Worm (Caenorhabditis elegans) whole organism, L4 larva: ENCODE results near the gene F46C8.8.

ENCODE experiments used
- R02D3.7 ChIP-seq: fragments of 150-350 bp; sonication (generic microtip); optimal IDR thresholded peaks from 3 replicates; lab custom pipeline; 2014; ENCODE audit warnings: missing biosample characterization, missing genetic modification characterization
- T20F7.1 ChIP-seq: fragments of 200-800 bp; sonication (Bioruptor generic); optimal IDR thresholded peaks from 2 replicates; lab custom pipeline; 2018; ENCODE audit warnings: mild to moderate bottlenecking, missing genetic modification characterization, missing compliant biosample characterization
- Y48G9A.11 ChIP-seq: fragments of 200-800 bp; sonication (Bioruptor generic); IDR thresholded peaks from 2 replicates; pipeline ENCODE4 v1.3.6; 2022; ENCODE audit warnings: missing genetic modification reagents, missing genetic modification characterization, missing compliant biosample characterization
- ZK546.5 ChIP-seq, 2 experiments: sonication (generic microtip); optimal IDR thresholded peaks; 2 replicates each; lab custom pipeline; 2017; ENCODE audit warnings: missing biosample characterization in 2 of 2, missing genetic modification characterization in 2 of 2
- aha-1 ChIP-seq: fragments of 150-350 bp; peaks from one replicate; lab custom pipeline; 2014; ENCODE audit warnings: missing biosample characterization, missing genetic modification characterization
- aly-2 ChIP-seq: sonication (generic microtip); optimal IDR thresholded peaks from 2 replicates; lab custom pipeline; 2018; ENCODE audit warnings: missing biosample characterization, missing genetic modification characterization
- attf-4 ChIP-seq: sonication (generic microtip); optimal IDR thresholded peaks from 3 replicates; lab custom pipeline; 2017; ENCODE audit warnings: missing biosample characterization, missing genetic modification characterization
- ceh-20 ChIP-seq: fragments of 200-800 bp; sonication (Bioruptor generic); IDR thresholded peaks from 2 replicates; pipeline ENCODE4 v1.3.6; 2022; ENCODE audit warnings: missing genetic modification reagents, missing genetic modification characterization, missing compliant biosample characterization
- ceh-28 ChIP-seq: fragments of 150-350 bp; optimal IDR thresholded peaks from 2 replicates; lab custom pipeline; 2014; ENCODE audit warnings: missing biosample characterization, missing genetic modification reagents, missing genetic modification characterization
- ceh-44 ChIP-seq: fragments of 200-800 bp; sonication (Bioruptor generic); IDR thresholded peaks from 2 replicates; pipeline ENCODE4 v1.3.6; 2022; ENCODE audit warnings: missing genetic modification reagents, missing genetic modification characterization, missing compliant biosample characterization
- ceh-62 ChIP-seq: sonication (generic microtip); optimal IDR thresholded peaks from 2 replicates; lab custom pipeline; 2017; ENCODE audit warnings: missing biosample characterization, missing genetic modification characterization
- ctbp-1 ChIP-seq: fragments of 200-800 bp; sonication (Bioruptor generic); IDR thresholded peaks from 2 replicates; pipeline ENCODE4 v1.3.6; 2022; ENCODE audit warnings: missing genetic modification reagents, missing genetic modification characterization, missing compliant biosample characterization
- daf-16 ChIP-seq, 3 experiments: sonication (generic microtip); optimal IDR thresholded peaks; 2 replicates each; lab custom pipeline; 2016 to 2017; ENCODE audit warnings: missing genetic modification characterization in 3 of 3, missing genetic modification reagents in 3 of 3, mild to moderate bottlenecking in 2 of 3, missing compliant biosample characterization in 2 of 3, missing biosample characterization in 1 of 3, moderate library complexity in 1 of 3
- daf-8 ChIP-seq: fragments of 200-800 bp; sonication (Bioruptor generic); IDR thresholded peaks from 2 replicates; pipeline ENCODE4 v1.3.6; 2022; ENCODE audit warnings: missing genetic modification characterization, missing compliant biosample characterization
- dmd-9 ChIP-seq: fragments of 200-800 bp; sonication (Bioruptor generic); IDR thresholded peaks from 2 replicates; pipeline ENCODE4 v1.3.6; 2022; ENCODE audit warnings: missing genetic modification reagents, missing genetic modification characterization, missing compliant biosample characterization
- duxl-1 ChIP-seq: sonication (generic microtip); optimal IDR thresholded peaks from 2 replicates; lab custom pipeline; 2016; ENCODE audit warnings: mild to moderate bottlenecking, missing genetic modification characterization, moderate library complexity, missing compliant biosample characterization; ENCODE audit not compliant: poor library complexity
- dve-1 ChIP-seq: sonication (generic microtip); optimal IDR thresholded peaks from 2 replicates; lab custom pipeline; 2017; ENCODE audit warnings: antibody characterized with exemption, mild to moderate bottlenecking, missing genetic modification characterization, missing compliant biosample characterization; ENCODE audit not compliant: insufficient read depth
- fkh-10 ChIP-seq: fragments of 150-350 bp; optimal IDR thresholded peaks from 2 replicates; lab custom pipeline; 2014; ENCODE audit warnings: missing biosample characterization, missing genetic modification reagents, missing genetic modification characterization
- gei-8 ChIP-seq: fragments of 200-800 bp; sonication (Bioruptor generic); optimal IDR thresholded peaks from 2 replicates; lab custom pipeline; 2018; ENCODE audit warnings: mild to moderate bottlenecking, missing genetic modification characterization, missing compliant biosample characterization
- hif-1 ChIP-seq, 2 experiments: sonication (generic microtip); optimal IDR thresholded peaks; 2 replicates each; lab custom pipeline; 2016 to 2017; ENCODE audit warnings: missing compliant biosample characterization in 2 of 2, missing genetic modification characterization in 2 of 2, missing genetic modification reagents in 2 of 2, missing genotype in 2 of 2, mild to moderate bottlenecking in 1 of 2
- hlh-11 ChIP-seq: fragments of 200-800 bp; sonication (Bioruptor generic); optimal IDR thresholded peaks from 2 replicates; lab custom pipeline; 2018; ENCODE audit warnings: mild to moderate bottlenecking, missing genetic modification characterization, missing compliant biosample characterization
- hlh-30 ChIP-seq: sonication (generic microtip); optimal IDR thresholded peaks from 2 replicates; lab custom pipeline; 2017; ENCODE audit warnings: antibody characterized with exemption, mild to moderate bottlenecking, missing genetic modification characterization, missing compliant biosample characterization; ENCODE audit not compliant: insufficient read depth
- hmg-1.1 ChIP-seq: fragments of 200-800 bp; sonication (Bioruptor generic); IDR thresholded peaks from 2 replicates; pipeline ENCODE4 v1.3.6; 2022; ENCODE audit warnings: missing genetic modification reagents, missing genetic modification characterization, missing compliant biosample characterization
- lin-38 ChIP-seq: fragments of 200-800 bp; sonication (Bioruptor generic); IDR thresholded peaks from 2 replicates; pipeline ENCODE4 v1.3.6; 2022; ENCODE audit warnings: missing genetic modification reagents, missing genetic modification characterization, missing compliant biosample characterization
- nhr-10 ChIP-seq: fragments of 150-350 bp; optimal IDR thresholded peaks from 2 replicates; lab custom pipeline; 2014; ENCODE audit warnings: missing biosample characterization, missing genetic modification characterization
- nhr-102 ChIP-seq: sonication (generic microtip); optimal IDR thresholded peaks from 2 replicates; lab custom pipeline; 2016; ENCODE audit warnings: mild to moderate bottlenecking, missing genetic modification characterization, moderate library complexity, missing compliant biosample characterization
- nhr-11 ChIP-seq: fragments of 150-350 bp; optimal IDR thresholded peaks from 2 replicates; lab custom pipeline; 2014; ENCODE audit warnings: missing biosample characterization, missing genetic modification characterization
- nhr-111 ChIP-seq: fragments of 200-800 bp; sonication (Bioruptor generic); optimal IDR thresholded peaks from 2 replicates; lab custom pipeline; 2018; ENCODE audit warnings: mild to moderate bottlenecking, missing genetic modification characterization, missing compliant biosample characterization
- nhr-28 ChIP-seq: fragments of 150-350 bp; optimal IDR thresholded peaks from 2 replicates; lab custom pipeline; 2014; ENCODE audit warnings: missing biosample characterization, missing genetic modification characterization
- nhr-76 ChIP-seq: fragments of 150-350 bp; optimal IDR thresholded peaks from 2 replicates; lab custom pipeline; 2014; ENCODE audit warnings: missing biosample characterization, missing genetic modification characterization
- rbr-2 ChIP-seq: sonication (generic microtip); optimal IDR thresholded peaks from 2 replicates; lab custom pipeline; 2016; ENCODE audit warnings: missing genotype, missing genetic modification characterization, missing compliant biosample characterization
- saeg-2 ChIP-seq: fragments of 200-800 bp; sonication (Bioruptor generic); IDR thresholded peaks from 2 replicates; pipeline ENCODE4 v1.3.6; 2022; ENCODE audit warnings: missing genetic modification reagents, missing genetic modification characterization, missing compliant biosample characterization
- set-16 ChIP-seq: fragments of 200-800 bp; sonication (Bioruptor generic); IDR thresholded peaks from 2 replicates; pipeline ENCODE4 v1.3.6; 2022; ENCODE audit warnings: missing genetic modification reagents, missing genetic modification characterization, missing compliant biosample characterization
- spr-1 ChIP-seq: sonication (generic microtip); optimal IDR thresholded peaks from 2 replicates; lab custom pipeline; 2016; ENCODE audit warnings: mild to moderate bottlenecking, missing genetic modification characterization, missing compliant biosample characterization
- spr-3 ChIP-seq: fragments of 200-800 bp; sonication (Bioruptor generic); optimal IDR thresholded peaks from 2 replicates; lab custom pipeline; 2018; ENCODE audit warnings: mild to moderate bottlenecking, missing genetic modification characterization, missing compliant biosample characterization
- tag-97 ChIP-seq: fragments of 200-800 bp; sonication (Bioruptor generic); IDR thresholded peaks from 2 replicates; pipeline ENCODE4 v1.3.6; 2022; ENCODE audit warnings: missing genetic modification characterization, missing compliant biosample characterization
- unc-130 ChIP-seq: sonication (generic microtip); optimal IDR thresholded peaks from 2 replicates; lab custom pipeline; 2016; ENCODE audit warnings: missing genetic modification reagents, missing genetic modification characterization, missing compliant biosample characterization
- zfp-2 ChIP-seq: sonication (generic microtip); optimal IDR thresholded peaks from 2 replicates; lab custom pipeline; 2016; ENCODE audit warnings: mild to moderate bottlenecking, missing genetic modification characterization, missing compliant biosample characterization
- ztf-11 ChIP-seq: fragments of 150-350 bp; optimal IDR thresholded peaks from 2 replicates; lab custom pipeline; 2014; ENCODE audit warnings: missing biosample characterization, missing genetic modification characterization

F46C8.8 gene

ce11 chrX:7575939-7576338 is 21.7 kb upstream of the F46C8.8 start (continued):
- TF ChIP-seq R02D3.7 (tag; lab: Kevin White, UChicago) (no peak), ceh-28 (no peak), dve-1 (tag; lab: Kevin White, UChicago) (peak; percentile 76), T20F7.1 (no peak), hlh-30 (tag; lab: Kevin White, UChicago) (no peak), nhr-28 (peak; percentile 98)

DNA sequence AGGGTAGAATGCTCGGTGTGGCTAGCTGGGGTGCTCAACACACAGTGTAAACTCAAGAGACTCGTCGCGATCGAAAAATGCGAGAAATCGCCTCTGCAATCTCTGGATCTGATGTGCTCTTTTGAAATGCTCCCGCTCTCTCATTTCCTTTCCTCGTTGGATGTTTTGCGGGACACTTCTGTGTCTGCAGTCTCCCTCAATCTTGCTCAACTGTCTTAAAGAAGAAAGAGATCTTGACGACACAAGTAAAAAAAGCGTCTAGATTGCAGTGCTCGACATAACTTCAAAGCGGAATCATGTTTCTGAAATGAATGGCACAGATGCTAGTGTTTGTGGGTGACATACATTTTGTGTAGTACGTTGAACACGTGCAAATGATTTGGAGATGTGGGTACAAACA is 19.4 kb upstream of the F46C8.8 start:
- TF ChIP-seq hmg-1.1 (GFP tag; lab: Robert Waterston, UW) (peak; percentile 37; the same call in 1 of the 2 replicates), daf-16 (GFP tag; optimal IDR thresholded peaks at IDR 0.05; lab: Kevin White, UChicago) (peak in 1 of 2 experiments; percentile 45), daf-16 (tag; optimal IDR thresholded peaks at IDR 0.05; lab: Kevin White, UChicago) (no peak), duxl-1 (tag; lab: Kevin White, UChicago) (no peak), unc-130 (no peak), nhr-11 (tag; lab: Kevin White, UChicago) (peak; percentile 51), lin-38 (no peak), Y48G9A.11 (GFP tag; lab: Robert Waterston, UW) (no peak), spr-1 (tag; lab: Kevin White, UChicago) (no peak), zfp-2 (tag; lab: Kevin White, UChicago) (no peak), daf-8 (no peak), hlh-30 (tag; lab: Kevin White, UChicago) (no peak), attf-4 (tag; lab: Kevin White, UChicago) (no peak), hlh-11 (tag; lab: Kevin White, UChicago) (peak; percentile 45), ctbp-1 (GFP tag; lab: Robert Waterston, UW) (no peak), nhr-111 (no peak), spr-3 (no peak), ZK546.5 (tag; optimal IDR thresholded peaks at IDR 0.05; lab: Kevin White, UChicago) (no peak), saeg-2 (no peak), dmd-9 (GFP tag; lab: Robert Waterston, UW) (no peak), rbr-2 (tag; lab: Kevin White, UChicago) (no peak), nhr-10 (no peak), ceh-20 (GFP tag; lab: Robert Waterston, UW) (no peak), T20F7.1 (no peak), aly-2 (no peak)

DNA sequence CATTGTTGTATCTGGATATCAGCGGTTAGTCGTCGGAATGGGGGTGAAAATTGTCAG is 19.2 kb upstream of the F46C8.8 start, which contains the start of the genes unc-98 and F08C6.18:
Gene unc-98 (minus strand): TSS at position 48 of the 57 bp plus-strand sequence.
Gene F08C6.18 (minus strand): TSS at position 57 of the 57 bp plus-strand sequence.
- TF ChIP-seq saeg-2 (no peak), nhr-76 (tag; lab: Kevin White, UChicago) (no peak), nhr-102 (tag; lab: Kevin White, UChicago) (no peak), tag-97 (GFP tag; lab: Robert Waterston, UW) (no peak), hlh-11 (tag; lab: Kevin White, UChicago) (no peak), ztf-11 (tag; lab: Kevin White, UChicago) (no peak), set-16 (GFP tag; lab: Robert Waterston, UW) (no peak), hif-1 (tag; optimal IDR thresholded peaks at IDR 0.05; lab: Kevin White, UChicago) (no peak), gei-8 (GFP tag; lab: Kevin White, UChicago) (no peak), fkh-10 (GFP tag; lab: Kevin White, UChicago) (no peak), ceh-44 (GFP tag; lab: Robert Waterston, UW) (no peak), ceh-62 (tag; lab: Kevin White, UChicago) (no peak)

DNA sequence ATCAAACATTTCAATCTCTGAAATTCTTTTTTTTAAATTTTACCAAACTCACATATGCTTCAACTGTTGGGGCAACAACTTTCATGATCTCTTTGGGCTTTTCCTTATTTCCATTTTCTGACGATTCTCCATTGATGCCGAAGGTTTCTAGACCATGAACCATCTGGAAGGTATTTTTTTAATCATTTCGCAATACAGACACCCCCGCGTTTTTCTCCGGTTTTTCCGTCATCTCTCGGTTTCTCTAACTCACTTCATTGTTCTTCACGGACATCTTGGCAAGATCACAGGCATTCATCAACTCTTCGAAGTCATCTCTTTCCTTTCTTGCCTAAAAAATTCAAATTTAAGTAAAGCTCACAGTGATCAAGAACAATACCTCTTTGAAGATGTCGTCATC is 18.9 kb upstream of the F46C8.8 start:
- TF ChIP-seq aha-1 (tag; lab: Kevin White, UChicago), result peak; percentile 5
- no peak for TF ChIP-seq hlh-11 (tag; lab: Kevin White, UChicago)
